Worm (Caenorhabditis elegans) whole organism, L3 larva: Measurements from ENCODE around the gene srj-21.

ENCODE experiments used
- aly-2 ChIP-seq: fragments of 150-350 bp; optimal IDR thresholded peaks from 2 replicates; lab custom pipeline; 2014; ENCODE audit warnings: missing biosample characterization, missing genetic modification characterization
- ama-1 ChIP-seq: fragments of 150-350 bp; optimal IDR thresholded peaks from 2 replicates; lab custom pipeline; 2018
- ceh-16 ChIP-seq: sonication (generic microtip); optimal IDR thresholded peaks from 2 replicates; lab custom pipeline; 2017; ENCODE audit warnings: missing biosample characterization, missing genetic modification characterization
- ceh-28 ChIP-seq: fragments of 150-350 bp; optimal IDR thresholded peaks from 2 replicates; lab custom pipeline; 2014; ENCODE audit warnings: missing biosample characterization, missing genetic modification reagents, missing genetic modification characterization
- ceh-82 ChIP-seq: fragments of 150-350 bp; optimal IDR thresholded peaks from 2 replicates; lab custom pipeline; 2014; ENCODE audit warnings: missing biosample characterization, missing genetic modification characterization
- ceh-9 ChIP-seq: sonication (generic microtip); optimal IDR thresholded peaks from 2 replicates; lab custom pipeline; 2018; ENCODE audit warnings: missing biosample characterization, missing genetic modification characterization
- daf-12 ChIP-seq: fragments of 150-350 bp; optimal IDR thresholded peaks from 2 replicates; lab custom pipeline; 2014; ENCODE audit warnings: missing biosample characterization, missing genetic modification reagents, missing genetic modification characterization
- egl-27 ChIP-seq: sonication (generic microtip); optimal IDR thresholded peaks from 4 replicates; lab custom pipeline; 2017; ENCODE audit warnings: missing biosample characterization, missing genetic modification reagents, missing genetic modification characterization
- egl-5 ChIP-seq: fragments of 150-350 bp; optimal IDR thresholded peaks from 2 replicates; lab custom pipeline; 2017; ENCODE audit warnings: missing biosample characterization, missing genetic modification reagents, missing genetic modification characterization, inconsistent platforms
- elt-2 ChIP-seq: sonication (generic microtip); optimal IDR thresholded peaks from 2 replicates; lab custom pipeline; 2016; ENCODE audit warnings: missing genetic modification reagents, mild to moderate bottlenecking, missing genetic modification characterization, missing compliant biosample characterization
- eor-1 ChIP-seq, 2 experiments: fragments of 150-350 bp; optimal IDR thresholded peaks; 2 replicates each; lab custom pipeline; 2014 to 2018; ENCODE audit warnings: missing biosample characterization in 2 of 2, missing genetic modification characterization in 2 of 2
- fkh-10 ChIP-seq: sonication (generic microtip); optimal IDR thresholded peaks from 2 replicates; lab custom pipeline; 2017; ENCODE audit warnings: missing biosample characterization, missing genetic modification reagents, missing genetic modification characterization
- fkh-2 ChIP-seq: fragments of 150-350 bp; optimal IDR thresholded peaks from 2 replicates; lab custom pipeline; 2014; ENCODE audit warnings: missing biosample characterization, missing genetic modification reagents, missing genetic modification characterization
- fos-1 ChIP-seq: fragments of 150-350 bp; optimal IDR thresholded peaks from 2 replicates; lab custom pipeline; 2014; ENCODE audit warnings: missing biosample characterization, missing genetic modification characterization
- jun-1 ChIP-seq: fragments of 150-350 bp; optimal IDR thresholded peaks from 2 replicates; lab custom pipeline; 2014; ENCODE audit warnings: missing biosample characterization, missing genetic modification reagents, missing genetic modification characterization
- lin-15B ChIP-seq: fragments of 150-350 bp; optimal IDR thresholded peaks from 2 replicates; lab custom pipeline; 2014; ENCODE audit warnings: missing biosample characterization, missing genetic modification characterization
- lin-39 ChIP-seq: fragments of 150-350 bp; optimal IDR thresholded peaks from 2 replicates; lab custom pipeline; 2018; ENCODE audit warnings: missing biosample characterization, missing genetic modification reagents, missing genetic modification characterization
- mdl-1 ChIP-seq: fragments of 150-350 bp; optimal IDR thresholded peaks from 2 replicates; lab custom pipeline; 2014; ENCODE audit warnings: missing biosample characterization, missing genetic modification characterization
- nfya-1 ChIP-seq: sonication (generic microtip); optimal IDR thresholded peaks from 2 replicates; lab custom pipeline; 2017; ENCODE audit warnings: missing genetic modification characterization, mild to moderate bottlenecking, missing compliant biosample characterization, antibody characterized with exemption, moderate library complexity; ENCODE audit not compliant: insufficient read depth
- nhr-11 ChIP-seq: fragments of 150-350 bp; optimal IDR thresholded peaks from 2 replicates; lab custom pipeline; 2014; ENCODE audit warnings: missing biosample characterization, missing genetic modification characterization
- nhr-12 ChIP-seq: fragments of 150-350 bp; optimal IDR thresholded peaks from 2 replicates; lab custom pipeline; 2014; ENCODE audit warnings: missing biosample characterization, missing genetic modification characterization
- nhr-23 ChIP-seq: fragments of 150-350 bp; optimal IDR thresholded peaks from 2 replicates; lab custom pipeline; 2014; ENCODE audit warnings: missing biosample characterization, missing genetic modification reagents, missing genetic modification characterization
- nhr-237 ChIP-seq: fragments of 150-350 bp; optimal IDR thresholded peaks from 2 replicates; lab custom pipeline; 2014; ENCODE audit warnings: missing biosample characterization, missing genetic modification characterization
- nhr-25 ChIP-seq: sonication (generic microtip); optimal IDR thresholded peaks from 2 replicates; lab custom pipeline; 2017; ENCODE audit warnings: missing biosample characterization, missing genetic modification characterization
- nhr-28 ChIP-seq: fragments of 150-350 bp; optimal IDR thresholded peaks from 2 replicates; lab custom pipeline; 2014; ENCODE audit warnings: missing biosample characterization, missing genetic modification characterization
- nhr-67 ChIP-seq: fragments of 150-350 bp; optimal IDR thresholded peaks from 2 replicates; lab custom pipeline; 2014; ENCODE audit warnings: missing biosample characterization, missing genetic modification characterization
- nhr-76 ChIP-seq: fragments of 150-350 bp; sonication (generic microtip); optimal IDR thresholded peaks from 5 replicates; lab custom pipeline; 2014; ENCODE audit warnings: missing biosample characterization, missing genetic modification characterization
- nhr-77 ChIP-seq: fragments of 150-350 bp; optimal IDR thresholded peaks from 2 replicates; lab custom pipeline; 2014; ENCODE audit warnings: missing biosample characterization, missing genetic modification characterization
- pha-4 ChIP-seq: fragments of 150-350 bp; optimal IDR thresholded peaks from 2 replicates; lab custom pipeline; 2014; ENCODE audit warnings: missing biosample characterization, missing genetic modification reagents, missing genetic modification characterization
- pqm-1 ChIP-seq: fragments of 150-350 bp; optimal IDR thresholded peaks from 2 replicates; lab custom pipeline; 2017; ENCODE audit warnings: missing biosample characterization, missing genetic modification characterization, inconsistent platforms
- sea-2 ChIP-seq: fragments of 150-350 bp; sonication (generic microtip); optimal IDR thresholded peaks from 4 replicates; lab custom pipeline; 2014; ENCODE audit warnings: missing biosample characterization, missing genetic modification reagents, missing genetic modification characterization
- skn-1 ChIP-seq: fragments of 150-350 bp; optimal IDR thresholded peaks from 2 replicates; lab custom pipeline; 2014; ENCODE audit warnings: missing biosample characterization, missing genetic modification characterization
- snpc-4 ChIP-seq: fragments of 150-350 bp; optimal IDR thresholded peaks from 2 replicates; lab custom pipeline; 2014; ENCODE audit warnings: missing biosample characterization, missing genetic modification characterization
- tbx-2 ChIP-seq: sonication (generic microtip); optimal IDR thresholded peaks from 2 replicates; lab custom pipeline; 2016; ENCODE audit warnings: mild to moderate bottlenecking, missing genetic modification characterization, missing compliant biosample characterization
- unc-39 ChIP-seq: sonication (generic microtip); optimal IDR thresholded peaks from 4 replicates; lab custom pipeline; 2017; ENCODE audit warnings: missing biosample characterization, missing genetic modification characterization
- unc-62 ChIP-seq: fragments of 150-350 bp; sonication (generic microtip); optimal IDR thresholded peaks from 4 replicates; lab custom pipeline; 2014; ENCODE audit warnings: missing biosample characterization, missing genetic modification reagents, missing genetic modification characterization
- zag-1 ChIP-seq: fragments of 150-350 bp; optimal IDR thresholded peaks from 2 replicates; lab custom pipeline; 2014; ENCODE audit warnings: missing biosample characterization, missing genetic modification characterization
- ztf-11 ChIP-seq: fragments of 150-350 bp; optimal IDR thresholded peaks from 2 replicates; lab custom pipeline; 2014; ENCODE audit warnings: missing biosample characterization, missing genetic modification characterization

The srj-21 gene

ce11 chrV:10762695-10763094, 17.6 kb downstream of the srj-21 start, which contains the start of gene sre-6:
sre-6 (minus strand) TSS chrV:10762795.
- TF ChIP-seq nhr-23 (tag; lab: Kevin White, UChicago) = no peak
- no peak for TF ChIP-seq ceh-16

- TF ChIP-seq egl-27 (tag; lab: Kevin White, UChicago) (no peak), nhr-28 (tag; lab: Kevin White, UChicago) (no peak), sea-2 (no peak), egl-5 (no peak), nhr-67 (tag; lab: Kevin White, UChicago) (no peak), nhr-11 (tag; lab: Kevin White, UChicago) (no peak), elt-2 (tag; lab: Kevin White, UChicago) (no peak), ceh-82 (no peak), ceh-28 (tag; lab: Kevin White, UChicago) (no peak), fos-1 (tag; lab: Kevin White, UChicago) (no peak), eor-1 (tag; optimal IDR thresholded peaks at IDR 0.05; lab: Kevin White, UChicago) (no peak), nhr-23 (tag; lab: Kevin White, UChicago) (no peak), nhr-76 (tag; lab: Kevin White, UChicago) (no peak)
Observed at ce11 chrV:10764066-10764465, 18.9 kb downstream of the srj-21 start, which contains the start of gene ocr-1. ocr-1 (plus strand) TSS chrV:10764366.

- TF ChIP-seq fkh-2 (no peak), pha-4 (no peak), mdl-1 (tag; lab: Kevin White, UChicago) (no peak), daf-12 (tag; lab: Kevin White, UChicago) (no peak), jun-1 (tag; lab: Kevin White, UChicago) (no peak), ztf-11 (tag; lab: Kevin White, UChicago) (no peak), nhr-12 (tag; lab: Kevin White, UChicago) (no peak), nhr-11 (tag; lab: Kevin White, UChicago) (no peak), lin-39 (no peak), ceh-82 (no peak), unc-62 (GFP tag; lab: Kevin White, UChicago) (no peak), fos-1 (tag; lab: Kevin White, UChicago) (no peak), sea-2 (no peak)
Observed at ce11 chrV:10768892-10769291, 23.8 kb downstream of the srj-21 start.

ce11 chrV:10770026-10770425, 24.9 kb downstream of the srj-21 start, which contains the start of the genes D1054.1 and pas-2:
D1054.1 (minus strand) TSS chrV:10770217.
pas-2 (plus strand) TSS chrV:10770368.
- peak; percentile 19 for TF ChIP-seq elt-2 (tag; lab: Kevin White, UChicago)
- no peak for TF ChIP-seq nhr-67 (tag; lab: Kevin White, UChicago)
- TF ChIP-seq pha-4 = peak; percentile 47
- no peak for TF ChIP-seq fkh-10 (GFP tag; lab: Kevin White, UChicago)
- TF ChIP-seq pqm-1 (tag; lab: Kevin White, UChicago) = peak; percentile 1
- TF ChIP-seq tbx-2 (tag; lab: Kevin White, UChicago) = no peak
- peak; percentile 37 for TF ChIP-seq lin-39
- peak; percentile 49 for TF ChIP-seq snpc-4 (tag; lab: Kevin White, UChicago)
- TF ChIP-seq egl-5 = peak; percentile 71
- TF ChIP-seq lin-15B (tag; lab: Kevin White, UChicago) = peak; percentile 20
- TF ChIP-seq skn-1 = peak; percentile 83
- TF ChIP-seq ama-1 = no peak
- TF ChIP-seq ceh-28 (tag; lab: Kevin White, UChicago) = no peak

- TF ChIP-seq mdl-1 (tag; lab: Kevin White, UChicago) = no peak
- no peak for TF ChIP-seq pqm-1 (tag; lab: Kevin White, UChicago)
- TF ChIP-seq zag-1 (tag; lab: Kevin White, UChicago) = no peak
- no peak for TF ChIP-seq nhr-76 (tag; lab: Kevin White, UChicago)
- no peak for TF ChIP-seq nhr-25
- no peak for TF ChIP-seq snpc-4 (tag; lab: Kevin White, UChicago)
- TF ChIP-seq sea-2 = no peak
Observed at ce11 chrV:10771390-10771789, 26.3 kb downstream of the srj-21 start, which contains the start of gene D1054.3. D1054.3 (plus strand) TSS chrV:10771451.

ce11 chrV:10773216-10773615, 28.1 kb downstream of the srj-21 start:
- TF ChIP-seq nhr-237 (tag; lab: Kevin White, UChicago) (no peak), nhr-25 (no peak), nhr-76 (tag; lab: Kevin White, UChicago) (no peak), unc-39 (tag; lab: Kevin White, UChicago) (no peak), nfya-1 (tag; lab: Kevin White, UChicago) (no peak), aly-2 (tag; lab: Kevin White, UChicago) (no peak), eor-1 (tag; optimal IDR thresholded peaks at IDR 0.05; lab: Kevin White, UChicago) (no peak), nhr-77 (no peak), nhr-28 (tag; lab: Kevin White, UChicago) (no peak), lin-39 (no peak), pqm-1 (tag; lab: Kevin White, UChicago) (no peak), ceh-9 (tag; lab: Kevin White, UChicago) (no peak), zag-1 (tag; lab: Kevin White, UChicago) (no peak), ceh-82 (no peak), fos-1 (tag; lab: Kevin White, UChicago) (no peak)
